Worm (Caenorhabditis elegans) whole organism, dauer: Measurements from ENCODE around the gene ttr-52.
"Not testable (repeated sequence)": the region's sequence is repeated elsewhere in the genome, so short reads cannot be mapped to it uniquely, and the experiment has no call there.

ENCODE experiments used
- unc-62 ChIP-seq: sonication (generic microtip); optimal IDR thresholded peaks from 2 replicates; lab custom pipeline; 2017; ENCODE audit warnings: missing biosample characterization, missing genetic modification reagents, missing genetic modification characterization

Gene ttr-52

ce11 chrIII:13401673-13402258 is 2.8 kb upstream of the ttr-52 start, which contains the start of the genes srlf-9 and srlf-10:
srlf-9 (minus strand) TSS chrIII:13401773.
srlf-10 (plus strand) TSS chrIII:13402208.
- TF ChIP-seq unc-62 (GFP tag; lab: Kevin White, UChicago), result not testable (repeated sequence)

- TF ChIP-seq unc-62 (GFP tag; lab: Kevin White, UChicago), result no peak
Measured at ce11 chrIII:13402934-13403333, 1.6 kb upstream of the ttr-52 start, which contains the start of gene mig-18. mig-18 (plus strand) TSS chrIII:13403234.

- TF ChIP-seq unc-62 (GFP tag; lab: Kevin White, UChicago), result no peak
Measured at ce11 chrIII:13405504-13405903, 986 bp downstream of the ttr-52 start, which contains the start of gene nas-1. nas-1 (plus strand) TSS chrIII:13405804.

- no peak for TF ChIP-seq unc-62 (GFP tag; lab: Kevin White, UChicago)
Measured at ce11 chrIII:13409498-13409897, 5.0 kb downstream of the ttr-52 start, which contains the start of gene myo-6. myo-6 (plus strand) TSS chrIII:13409798.

- TF ChIP-seq unc-62 (GFP tag; lab: Kevin White, UChicago), result no peak
Measured at ce11 chrIII:13411202-13411601, 6.7 kb downstream of the ttr-52 start.

ce11 chrIII:13418975-13419374 is 14.5 kb downstream of the ttr-52 start:
- no peak for TF ChIP-seq unc-62 (GFP tag; lab: Kevin White, UChicago)

- no peak for TF ChIP-seq unc-62 (GFP tag; lab: Kevin White, UChicago)
Measured at ce11 chrIII:13423414-13423813, 18.9 kb downstream of the ttr-52 start, which contains the start of gene exo-1. exo-1 (plus strand) TSS chrIII:13423514.

ce11 chrIII:13426036-13426435 is 21.5 kb downstream of the ttr-52 start, which contains the start of gene cope-1:
cope-1 (plus strand) TSS chrIII:13426264.
- no peak for TF ChIP-seq unc-62 (GFP tag; lab: Kevin White, UChicago)

- TF ChIP-seq unc-62 (GFP tag; lab: Kevin White, UChicago), result no peak
Measured at ce11 chrIII:13427817-13428216, 23.3 kb downstream of the ttr-52 start.

ce11 chrIII:13429668-13430067 is 25.1 kb downstream of the ttr-52 start, which contains the start of gene bli-5:
bli-5 (minus strand) TSS chrIII:13429768.
- TF ChIP-seq unc-62 (GFP tag; lab: Kevin White, UChicago), result no peak

- TF ChIP-seq unc-62 (GFP tag; lab: Kevin White, UChicago), result no peak
Measured at ce11 chrIII:13430162-13430561, 25.6 kb downstream of the ttr-52 start, which contains the start of gene trf-1. trf-1 (plus strand) TSS chrIII:13430462.

- TF ChIP-seq unc-62 (GFP tag; lab: Kevin White, UChicago), result no peak
Measured at ce11 chrIII:13434404-13434803, 29.9 kb downstream of the ttr-52 start, which contains the start of gene F45G2.7. F45G2.7 (minus strand) TSS chrIII:13434504.

ce11 chrIII:13435570-13435969 is 31.1 kb downstream of the ttr-52 start, which contains the start of gene F45G2.8:
F45G2.8 (minus strand) TSS chrIII:13435670.
- TF ChIP-seq unc-62 (GFP tag; lab: Kevin White, UChicago), result no peak

- no peak for TF ChIP-seq unc-62 (GFP tag; lab: Kevin White, UChicago)
Measured at ce11 chrIII:13436843-13437242, 32.3 kb downstream of the ttr-52 start, which contains the start of gene F45G2.9. F45G2.9 (minus strand) TSS chrIII:13436943.

ce11 chrIII:13439415-13439814 is 34.9 kb downstream of the ttr-52 start, which contains the start of gene ciao-2B:
ciao-2B (minus strand) TSS chrIII:13439544.
- TF ChIP-seq unc-62 (GFP tag; lab: Kevin White, UChicago), result no peak

ce11 chrIII:13452824-13453223 is 48.3 kb downstream of the ttr-52 start:
- no peak for TF ChIP-seq unc-62 (GFP tag; lab: Kevin White, UChicago)

- no peak for TF ChIP-seq unc-62 (GFP tag; lab: Kevin White, UChicago)
Measured at ce11 chrIII:13455207-13455606, 50.7 kb downstream of the ttr-52 start, which contains the start of gene cua-1. cua-1 (minus strand) TSS chrIII:13455307.
